Worm (Caenorhabditis elegans) whole organism, L4 larva: ENCODE measurements around the gene fbxa-63.

Source experiments
- F26F4.8 ChIP-seq: fragments of 200-800 bp; sonication (Bioruptor generic); conservative IDR thresholded peaks from 2 replicates; pipeline ENCODE4 v1.3.6; 2022; ENCODE audit warnings: missing genetic modification characterization, missing compliant biosample characterization
- F37D6.2 ChIP-seq: sonication (generic microtip); optimal IDR thresholded peaks from 2 replicates; lab custom pipeline; 2016; ENCODE audit warnings: mild to moderate bottlenecking, missing genetic modification characterization, missing compliant biosample characterization
- Y5F2A.4 ChIP-seq: fragments of 200-800 bp; sonication (Bioruptor generic); optimal IDR thresholded peaks from 2 replicates; lab custom pipeline; 2018; ENCODE audit warnings: mild to moderate bottlenecking, missing genetic modification characterization, missing compliant biosample characterization
- ZK546.5 ChIP-seq, 2 experiments: sonication (generic microtip); optimal IDR thresholded peaks; 2 replicates each; lab custom pipeline; 2017; ENCODE audit warnings: missing biosample characterization in 2 of 2, missing genetic modification characterization in 2 of 2
- aha-1 ChIP-seq: fragments of 150-350 bp; peaks from one replicate; lab custom pipeline; 2014; ENCODE audit warnings: missing biosample characterization, missing genetic modification characterization
- ama-1 ChIP-seq: fragments of 150-350 bp; optimal IDR thresholded peaks from 2 replicates; lab custom pipeline; 2014; ENCODE audit warnings: inconsistent platforms, mixed read lengths
- attf-4 ChIP-seq: sonication (generic microtip); optimal IDR thresholded peaks from 3 replicates; lab custom pipeline; 2017; ENCODE audit warnings: missing biosample characterization, missing genetic modification characterization
- ceh-20 ChIP-seq: fragments of 200-800 bp; sonication (Bioruptor generic); IDR thresholded peaks from 2 replicates; pipeline ENCODE4 v1.3.6; 2022; ENCODE audit warnings: missing genetic modification reagents, missing genetic modification characterization, missing compliant biosample characterization
- ceh-44 ChIP-seq: fragments of 200-800 bp; sonication (Bioruptor generic); IDR thresholded peaks from 2 replicates; pipeline ENCODE4 v1.3.6; 2022; ENCODE audit warnings: missing genetic modification reagents, missing genetic modification characterization, missing compliant biosample characterization
- ces-1 ChIP-seq: fragments of 150-350 bp; sonication (generic microtip); optimal IDR thresholded peaks from 4 replicates; lab custom pipeline; 2014; ENCODE audit warnings: missing biosample characterization, missing genetic modification reagents, missing genetic modification characterization
- cey-2 ChIP-seq: sonication (generic microtip); optimal IDR thresholded peaks from 3 replicates; lab custom pipeline; 2017; ENCODE audit warnings: missing genetic modification characterization, mild to moderate bottlenecking, missing compliant biosample characterization, antibody characterized with exemption, borderline replicate concordance; ENCODE audit not compliant: insufficient read depth
- ctbp-1 ChIP-seq: fragments of 200-800 bp; sonication (Bioruptor generic); IDR thresholded peaks from 2 replicates; pipeline ENCODE4 v1.3.6; 2022; ENCODE audit warnings: missing genetic modification reagents, missing genetic modification characterization, missing compliant biosample characterization
- daf-12 ChIP-seq: fragments of 150-350 bp; optimal IDR thresholded peaks from 2 replicates; lab custom pipeline; 2014; ENCODE audit warnings: missing biosample characterization, missing genetic modification reagents, missing genetic modification characterization
- daf-16 ChIP-seq, 3 experiments: sonication (generic microtip); optimal IDR thresholded peaks; 2 replicates each; lab custom pipeline; 2016 to 2017; ENCODE audit warnings: missing genetic modification characterization in 3 of 3, missing genetic modification reagents in 3 of 3, mild to moderate bottlenecking in 2 of 3, missing compliant biosample characterization in 2 of 3, missing biosample characterization in 1 of 3, moderate library complexity in 1 of 3
- daf-8 ChIP-seq: fragments of 200-800 bp; sonication (Bioruptor generic); IDR thresholded peaks from 2 replicates; pipeline ENCODE4 v1.3.6; 2022; ENCODE audit warnings: missing genetic modification characterization, missing compliant biosample characterization
- dmd-8 ChIP-seq: fragments of 200-800 bp; sonication (Bioruptor generic); IDR thresholded peaks from 2 replicates; pipeline ENCODE4 v1.3.6; 2022; ENCODE audit warnings: missing genetic modification characterization, missing compliant biosample characterization
- dmd-9 ChIP-seq: fragments of 200-800 bp; sonication (Bioruptor generic); IDR thresholded peaks from 2 replicates; pipeline ENCODE4 v1.3.6; 2022; ENCODE audit warnings: missing genetic modification reagents, missing genetic modification characterization, missing compliant biosample characterization
- duxl-1 ChIP-seq: sonication (generic microtip); optimal IDR thresholded peaks from 2 replicates; lab custom pipeline; 2016; ENCODE audit warnings: mild to moderate bottlenecking, missing genetic modification characterization, moderate library complexity, missing compliant biosample characterization; ENCODE audit not compliant: poor library complexity
- egl-43 ChIP-seq: fragments of 200-800 bp; sonication (Bioruptor generic); IDR thresholded peaks from 2 replicates; pipeline ENCODE4 v1.3.6; 2022; ENCODE audit warnings: missing genetic modification reagents, missing genetic modification characterization, missing compliant biosample characterization
- gei-8 ChIP-seq: fragments of 200-800 bp; sonication (Bioruptor generic); optimal IDR thresholded peaks from 2 replicates; lab custom pipeline; 2018; ENCODE audit warnings: mild to moderate bottlenecking, missing genetic modification characterization, missing compliant biosample characterization
- hmg-1.1 ChIP-seq: fragments of 200-800 bp; sonication (Bioruptor generic); IDR thresholded peaks from 2 replicates; pipeline ENCODE4 v1.3.6; 2022; ENCODE audit warnings: missing genetic modification reagents, missing genetic modification characterization, missing compliant biosample characterization
- lin-13 ChIP-seq: fragments of 150-350 bp; optimal IDR thresholded peaks from 2 replicates; lab custom pipeline; 2014; ENCODE audit warnings: missing biosample characterization, missing genetic modification reagents, missing genetic modification characterization
- lin-38 ChIP-seq: fragments of 200-800 bp; sonication (Bioruptor generic); IDR thresholded peaks from 2 replicates; pipeline ENCODE4 v1.3.6; 2022; ENCODE audit warnings: missing genetic modification reagents, missing genetic modification characterization, missing compliant biosample characterization
- lir-3 ChIP-seq: sonication (generic microtip); optimal IDR thresholded peaks from 2 replicates; lab custom pipeline; 2016; ENCODE audit warnings: mild to moderate bottlenecking, missing genetic modification characterization, missing compliant biosample characterization
- lsy-2 ChIP-seq, 2 experiments: fragments of 150-350 bp in 1 of 2; sonication (generic microtip) in 1 of 2; optimal IDR thresholded peaks; 2 replicates each; lab custom pipeline; 2014 to 2017; ENCODE audit warnings: missing biosample characterization in 2 of 2, missing genetic modification characterization in 2 of 2
- mdl-1 ChIP-seq, 2 experiments: fragments of 150-350 bp in 1 of 2; sonication (generic microtip) in 1 of 2; optimal IDR thresholded peaks; 2 replicates each; lab custom pipeline; 2014 to 2017; ENCODE audit warnings: missing biosample characterization in 2 of 2, missing genetic modification characterization in 2 of 2
- mxl-2 ChIP-seq: fragments of 200-800 bp; sonication (Bioruptor generic); conservative IDR thresholded peaks from 2 replicates; pipeline ENCODE4 v1.3.6; 2022; ENCODE audit warnings: missing genetic modification reagents, missing genetic modification characterization, missing compliant biosample characterization
- mxl-3 ChIP-seq: fragments of 200-800 bp; sonication (Bioruptor generic); optimal IDR thresholded peaks from 2 replicates; lab custom pipeline; 2018; ENCODE audit warnings: mild to moderate bottlenecking, missing genetic modification characterization, missing compliant biosample characterization
- nhr-10 ChIP-seq: fragments of 150-350 bp; optimal IDR thresholded peaks from 2 replicates; lab custom pipeline; 2014; ENCODE audit warnings: missing biosample characterization, missing genetic modification characterization
- nhr-102 ChIP-seq: sonication (generic microtip); optimal IDR thresholded peaks from 2 replicates; lab custom pipeline; 2016; ENCODE audit warnings: mild to moderate bottlenecking, missing genetic modification characterization, moderate library complexity, missing compliant biosample characterization
- nhr-25 ChIP-seq: sonication (generic microtip); optimal IDR thresholded peaks from 2 replicates; lab custom pipeline; 2017; ENCODE audit warnings: missing genetic modification characterization, mild to moderate bottlenecking, missing compliant biosample characterization, antibody characterized with exemption, moderate library complexity, borderline replicate concordance; ENCODE audit not compliant: insufficient read depth
- nhr-42 ChIP-seq: fragments of 200-800 bp; sonication (Bioruptor generic); IDR thresholded peaks from 2 replicates; pipeline ENCODE4 v1.3.6; 2022; ENCODE audit warnings: missing genetic modification characterization, missing compliant biosample characterization
- nhr-6 ChIP-seq: fragments of 150-350 bp; optimal IDR thresholded peaks from 2 replicates; lab custom pipeline; 2014; ENCODE audit warnings: missing biosample characterization, missing genetic modification characterization
- pha-4 ChIP-seq, 2 experiments: fragments of 150-350 bp in 1 of 2; fragments of 200-800 bp in 1 of 2; sonication (Bioruptor generic) in 1 of 2; IDR thresholded peaks in 1 of 2; optimal IDR thresholded peaks in 1 of 2; 2 replicates each; pipeline versions ENCODE4 v1.3.6 to Lab custom; 2014 to 2022; ENCODE audit warnings: missing genetic modification characterization in 2 of 2, missing genetic modification reagents in 2 of 2, missing biosample characterization in 1 of 2, missing compliant biosample characterization in 1 of 2
- php-3 ChIP-seq: fragments of 200-800 bp; sonication (Bioruptor generic); IDR thresholded peaks from 2 replicates; pipeline ENCODE4 v1.3.6; 2022; ENCODE audit warnings: missing genetic modification reagents, missing genetic modification characterization, missing compliant biosample characterization
- set-16 ChIP-seq: fragments of 200-800 bp; sonication (Bioruptor generic); IDR thresholded peaks from 2 replicates; pipeline ENCODE4 v1.3.6; 2022; ENCODE audit warnings: missing genetic modification reagents, missing genetic modification characterization, missing compliant biosample characterization
- spr-3 ChIP-seq: fragments of 200-800 bp; sonication (Bioruptor generic); optimal IDR thresholded peaks from 2 replicates; lab custom pipeline; 2018; ENCODE audit warnings: mild to moderate bottlenecking, missing genetic modification characterization, missing compliant biosample characterization
- tag-97 ChIP-seq: fragments of 200-800 bp; sonication (Bioruptor generic); IDR thresholded peaks from 2 replicates; pipeline ENCODE4 v1.3.6; 2022; ENCODE audit warnings: missing genetic modification characterization, missing compliant biosample characterization
- tra-1 ChIP-seq: fragments of 200-800 bp; sonication (Bioruptor generic); IDR thresholded peaks from 2 replicates; pipeline ENCODE4 v1.3.6; 2022; ENCODE audit warnings: missing genetic modification reagents, missing genetic modification characterization, missing compliant biosample characterization
- unc-39 ChIP-seq: sonication (generic microtip); optimal IDR thresholded peaks from 2 replicates; lab custom pipeline; 2017; ENCODE audit warnings: missing biosample characterization, missing genetic modification characterization
- unc-62 ChIP-seq, 3 experiments: fragments of 150-350 bp in 1 of 3; sonication (generic microtip); optimal IDR thresholded peaks in 2 of 3; peaks in 1 of 3; 1 replicate in 1 of 3; 2 replicates in 2 of 3; lab custom pipeline; 2014 to 2017; ENCODE audit warnings: missing biosample characterization in 3 of 3, missing genetic modification characterization in 3 of 3, missing genetic modification reagents in 3 of 3, missing genotype in 1 of 3
- vab-7 ChIP-seq: fragments of 200-800 bp; sonication (Bioruptor generic); IDR thresholded peaks from 2 replicates; pipeline ENCODE4 v1.3.6; 2022; ENCODE audit warnings: missing genetic modification reagents, missing genetic modification characterization, missing compliant biosample characterization
- zfp-2 ChIP-seq: sonication (generic microtip); optimal IDR thresholded peaks from 2 replicates; lab custom pipeline; 2016; ENCODE audit warnings: mild to moderate bottlenecking, missing genetic modification characterization, missing compliant biosample characterization
- zip-11 ChIP-seq: fragments of 200-800 bp; sonication (Bioruptor generic); IDR thresholded peaks from 2 replicates; pipeline ENCODE4 v1.3.6; 2022; ENCODE audit warnings: missing genetic modification characterization, missing compliant biosample characterization
- ztf-11 ChIP-seq: fragments of 150-350 bp; optimal IDR thresholded peaks from 2 replicates; lab custom pipeline; 2014; ENCODE audit warnings: missing biosample characterization, missing genetic modification characterization

Gene fbxa-63

ce11 chrIII:1230672-1231071, 12.6 kb upstream of the fbxa-63 start:
- TF ChIP-seq lin-38 (GFP tag; lab: Robert Waterston, UW) (peak; percentile 23; the same call in 1 of the 2 replicates), php-3 (GFP tag; lab: Robert Waterston, UW) (no peak)

ce11 chrIII:1231186-1231585, 12.1 kb upstream of the fbxa-63 start:
- TF ChIP-seq aha-1 (peak; percentile 69), mxl-3 (GFP tag; lab: Kevin White, UChicago) (no peak), nhr-42 (no peak), daf-16 (GFP tag; optimal IDR thresholded peaks at IDR 0.05; lab: Kevin White, UChicago) (no peak), daf-16 (tag; optimal IDR thresholded peaks at IDR 0.05; lab: Kevin White, UChicago) (no peak), cey-2 (tag; lab: Kevin White, UChicago) (no peak), zip-11 (GFP tag; lab: Robert Waterston, UW) (no peak), F26F4.8 (GFP tag; lab: Robert Waterston, UW) (no peak), ceh-20 (GFP tag; lab: Robert Waterston, UW) (peak; percentile 50; the same call in 1 of the 2 replicates), unc-39 (tag; lab: Kevin White, UChicago) (no peak), tra-1 (GFP tag; lab: Robert Waterston, UW) (0 out of 2 replicates have a peak, but pooled peaks have one; percentile 36), daf-12 (no peak), php-3 (GFP tag; lab: Robert Waterston, UW) (no peak), dmd-8 (no peak), ZK546.5 (tag; optimal IDR thresholded peaks at IDR 0.05; lab: Kevin White, UChicago) (no peak), daf-8 (GFP tag; lab: Robert Waterston, UW) (no peak), zfp-2 (no peak), lin-13 (GFP tag; lab: Kevin White, UChicago) (peak; percentile 74), lin-38 (GFP tag; lab: Robert Waterston, UW) (peak; percentile 51), dmd-9 (GFP tag; lab: Robert Waterston, UW) (no peak), set-16 (GFP tag; lab: Robert Waterston, UW) (no peak), nhr-6 (tag; lab: Kevin White, UChicago) (no peak), tag-97 (GFP tag; lab: Robert Waterston, UW) (no peak), unc-62 (GFP tag; optimal IDR thresholded peaks at IDR 0.05 in 1 of 2; lab: Kevin White, UChicago) (no peak), unc-62 (tag; optimal IDR thresholded peaks at IDR 0.05; lab: Kevin White, UChicago) (no peak), ama-1 (lab: Kevin White, UChicago) (no peak), ztf-11 (no peak)

ce11 chrIII:1238704-1239103, 4.6 kb upstream of the fbxa-63 start, which contains the start of gene fbxa-61:
fbxa-61 (plus strand) TSS chrIII:1239048.
- TF ChIP-seq hmg-1.1 (no peak), ces-1 (GFP tag; lab: Kevin White, UChicago) (no peak), pha-4 (GFP tag; IDR thresholded peaks at IDR 0.05; lab: Robert Waterston, UW) (no peak), pha-4 (tag; optimal IDR thresholded peaks at IDR 0.05; lab: Kevin White, UChicago) (no peak), lsy-2 (tag; optimal IDR thresholded peaks at IDR 0.05; lab: Kevin White, UChicago) (no peak), attf-4 (tag; lab: Kevin White, UChicago) (no peak), spr-3 (GFP tag; lab: Kevin White, UChicago) (no peak), daf-12 (no peak), Y5F2A.4 (GFP tag; lab: Kevin White, UChicago) (no peak), vab-7 (GFP tag; lab: Robert Waterston, UW) (no peak), mdl-1 (tag; optimal IDR thresholded peaks at IDR 0.05; lab: Kevin White, UChicago) (no peak), F37D6.2 (tag; lab: Kevin White, UChicago) (no peak)

ce11 chrIII:1248335-1248734, 5.0 kb downstream of the fbxa-63 start:
- TF ChIP-seq ceh-44 (no peak), lir-3 (no peak), nhr-10 (tag; lab: Kevin White, UChicago) (no peak), mxl-2 (GFP tag; lab: Robert Waterston, UW) (no peak), gei-8 (GFP tag; lab: Kevin White, UChicago) (no peak), lin-13 (GFP tag; lab: Kevin White, UChicago) (no peak), ctbp-1 (no peak), egl-43 (no peak), ZK546.5 (tag; optimal IDR thresholded peaks at IDR 0.05; lab: Kevin White, UChicago) (no peak), nhr-102 (tag; lab: Kevin White, UChicago) (no peak), daf-16 (GFP tag; optimal IDR thresholded peaks at IDR 0.05; lab: Kevin White, UChicago) (no peak), daf-16 (tag; optimal IDR thresholded peaks at IDR 0.05; lab: Kevin White, UChicago) (no peak), nhr-25 (tag; lab: Kevin White, UChicago) (no peak), mdl-1 (tag; optimal IDR thresholded peaks at IDR 0.05; lab: Kevin White, UChicago) (no peak), duxl-1 (no peak)
